Worm (Caenorhabditis elegans): ENCODE measurements around the gene mel-11.

DNA sequence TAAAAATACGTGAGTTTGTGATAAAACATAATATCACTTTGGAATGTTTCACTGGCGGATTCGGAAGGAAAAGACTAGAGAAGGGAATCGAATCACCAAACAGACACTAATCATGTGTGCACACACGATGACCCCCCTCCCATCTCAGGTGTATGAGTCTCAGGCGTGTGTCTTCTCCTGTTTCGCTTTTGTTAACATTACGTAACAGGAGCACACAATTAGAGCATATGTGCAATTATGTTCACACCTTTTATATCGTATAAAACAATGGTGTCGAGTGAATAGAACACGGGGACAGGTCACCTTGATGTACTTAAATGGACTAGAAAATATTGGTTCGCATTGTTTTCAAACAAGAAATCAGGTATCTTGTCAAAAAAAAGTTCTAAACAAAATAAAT lies 41.5 kb upstream of the mel-11 start:
- no peak for TF ChIP-seq flt-1 (GFP tag; IDR thresholded peaks at IDR 0.05)
- TF ChIP-seq T22C8.4 (GFP tag; IDR thresholded peaks at IDR 0.05), result no peak
- TF ChIP-seq ref-1 (GFP tag; conservative IDR thresholded peaks at IDR 0.05), result no peak
- TF ChIP-seq cog-1 (tag; optimal IDR thresholded peaks at IDR 0.05), result no peak
- TF ChIP-seq ztf-23 (GFP tag; IDR thresholded peaks at IDR 0.05), result no peak
- TF ChIP-seq med-1 (GFP tag; optimal IDR thresholded peaks at IDR 0.05; ENCODE audit: insufficient read depth), result no peak

Measured in whole organism, midembryonic.